Worm (Caenorhabditis elegans): ENCODE measurements around the gene dyrb-1.

dyrb-1 gene

ce11 chrII:9107095-9107769 is at the start of gene dyrb-1:
Gene dyrb-1, minus strand, starts transcription at chrII:9107145.
- TF ChIP-seq set-16 (GFP tag; IDR thresholded peaks at IDR 0.05) (no peak), daf-12 (tag; optimal IDR thresholded peaks at IDR 0.05) (no peak), zfp-3 (GFP tag; conservative IDR thresholded peaks at IDR 0.05) (no peak), pqm-1 (tag; optimal IDR thresholded peaks at IDR 0.05) (no peak), lin-1 (GFP tag; IDR thresholded peaks at IDR 0.05) (no peak), egl-43 (GFP tag; IDR thresholded peaks at IDR 0.05) (no peak), nhr-102 (tag; optimal IDR thresholded peaks at IDR 0.05) (no peak), aha-1 (tag) (no peak), T26A8.4 (GFP tag; IDR thresholded peaks at IDR 0.05) (no peak), attf-4 (tag; optimal IDR thresholded peaks at IDR 0.05) (no peak), T20F7.1 (GFP tag; optimal IDR thresholded peaks at IDR 0.05) (no peak), nhr-76 (tag; optimal IDR thresholded peaks at IDR 0.05) (no peak), dpl-1 (GFP tag; optimal IDR thresholded peaks at IDR 0.05) (no peak)

ce11 chrII:9156277-9156676 is 49.3 kb upstream of the dyrb-1 start:
- TF ChIP-seq lsy-2 (tag; optimal IDR thresholded peaks at IDR 0.05) (no peak), nhr-48 (tag; optimal IDR thresholded peaks at IDR 0.05) (peak; percentile 1), Y105C5A.15 (GFP tag; IDR thresholded peaks at IDR 0.05) (no peak), dve-1 (tag; optimal IDR thresholded peaks at IDR 0.05; ENCODE audit: insufficient read depth) (peak; percentile 50), dmd-6 (GFP tag; IDR thresholded peaks at IDR 0.05) (peak; percentile 68), ZK337.2 (GFP tag; IDR thresholded peaks at IDR 0.05) (no peak), zfp-2 (tag; optimal IDR thresholded peaks at IDR 0.05) (no peak), dmd-9 (GFP tag; IDR thresholded peaks at IDR 0.05) (no peak), aha-1 (tag) (peak; percentile 63), nhr-28 (tag; optimal IDR thresholded peaks at IDR 0.05) (peak; percentile 85), hif-1 (tag; optimal IDR thresholded peaks at IDR 0.05) (peak; percentile 97 to 98), ztf-7 (tag; optimal IDR thresholded peaks at IDR 0.05) (no peak), Y5F2A.4 (GFP tag; optimal IDR thresholded peaks at IDR 0.05) (no peak), hlh-11 (tag; optimal IDR thresholded peaks at IDR 0.05) (peak; percentile 8), ama-1 (optimal IDR thresholded peaks at IDR 0.05) (no peak), lin-13 (GFP tag; optimal IDR thresholded peaks at IDR 0.05) (no peak), hlh-30 (tag; optimal IDR thresholded peaks at IDR 0.05; ENCODE audit: insufficient read depth) (peak; percentile 76), lim-7 (GFP tag; IDR thresholded peaks at IDR 0.05) (no peak), madf-9 (GFP tag; conservative IDR thresholded peaks at IDR 0.05) (no peak), mxl-2 (GFP tag; conservative IDR thresholded peaks at IDR 0.05) (no peak)

- TF ChIP-seq unc-39 (tag; optimal IDR thresholded peaks at IDR 0.05): no peak
- no peak for TF ChIP-seq lir-3 (tag; optimal IDR thresholded peaks at IDR 0.05)
- no peak for TF ChIP-seq lin-29 (GFP tag; IDR thresholded peaks at IDR 0.05)
- no peak for TF ChIP-seq lsy-2 (tag; optimal IDR thresholded peaks at IDR 0.05)
- TF ChIP-seq mdl-1 (tag; optimal IDR thresholded peaks at IDR 0.05): no peak
- TF ChIP-seq aha-1 (tag): peak; percentile 96
- TF ChIP-seq F49E8.2 (tag; optimal IDR thresholded peaks at IDR 0.05; ENCODE audit: borderline replicate concordance): no peak
- peak; percentile 87 to 89 for TF ChIP-seq hif-1 (tag; optimal IDR thresholded peaks at IDR 0.05)
- no peak for TF ChIP-seq ces-1 (GFP tag; optimal IDR thresholded peaks at IDR 0.05)
- no peak for TF ChIP-seq D1046.2 (GFP tag; IDR thresholded peaks at IDR 0.05)
- no peak for TF ChIP-seq tra-1 (GFP tag; IDR thresholded peaks at IDR 0.05)
- no peak for TF ChIP-seq snpc-4 (tag; optimal IDR thresholded peaks at IDR 0.05)
- no peak for TF ChIP-seq daf-16 (GFP tag; optimal IDR thresholded peaks at IDR 0.05)
- TF ChIP-seq daf-16 (tag; optimal IDR thresholded peaks at IDR 0.05): no peak
- TF ChIP-seq unc-62 (GFP tag; optimal IDR thresholded peaks at IDR 0.05 in 1 of 2): no peak
- no peak for TF ChIP-seq unc-62 (tag; optimal IDR thresholded peaks at IDR 0.05)
- no peak for TF ChIP-seq zip-2 (tag; optimal IDR thresholded peaks at IDR 0.05)
These were observed 47.4 kb upstream of the dyrb-1 start for ce11 chrII:9154339-9154738.
